Worm (Caenorhabditis elegans): ENCODE results near the gene R151.8.

Gene R151.8

DNA sequence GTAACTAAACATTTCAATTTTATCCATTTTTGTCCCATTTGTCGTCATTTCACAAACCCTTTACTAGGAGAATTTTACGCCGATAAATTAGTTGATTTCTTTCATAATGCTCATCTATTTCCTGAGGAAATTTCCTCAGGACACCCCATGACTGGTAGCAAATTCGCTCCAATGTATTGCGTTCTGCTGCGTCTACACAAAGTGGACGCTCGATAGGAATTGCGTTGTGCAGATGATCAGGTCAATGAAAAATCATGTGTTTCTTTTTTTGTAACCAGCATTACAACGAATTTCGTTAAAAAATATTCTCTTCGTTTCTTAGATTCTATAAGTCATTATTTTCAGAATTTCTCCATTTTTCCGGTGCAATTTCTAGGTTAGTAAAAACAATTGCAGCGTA is 47.8 kb downstream of the R151.8 start, which contains the start of gene epg-4 (continued):
- TF ChIP-seq attf-4 (tag; optimal IDR thresholded peaks at IDR 0.05) = no peak
- no peak for TF ChIP-seq php-3 (GFP tag; IDR thresholded peaks at IDR 0.05)
- no peak for TF ChIP-seq tra-1 (GFP tag; IDR thresholded peaks at IDR 0.05)
- no peak for TF ChIP-seq lin-39 (tag; optimal IDR thresholded peaks at IDR 0.05)
- TF ChIP-seq gei-8 (GFP tag; optimal IDR thresholded peaks at IDR 0.05) = no peak
- TF ChIP-seq lin-15B (tag; optimal IDR thresholded peaks at IDR 0.05) = no peak
- no peak for TF ChIP-seq dmd-6 (GFP tag; IDR thresholded peaks at IDR 0.05)
- no peak for TF ChIP-seq nhr-237 (tag; optimal IDR thresholded peaks at IDR 0.05)
- no peak for TF ChIP-seq ZK337.2 (GFP tag; IDR thresholded peaks at IDR 0.05)
- TF ChIP-seq egl-43 (GFP tag; IDR thresholded peaks at IDR 0.05) = no peak
- TF ChIP-seq F26F4.8 (GFP tag; conservative IDR thresholded peaks at IDR 0.05) = no peak
- TF ChIP-seq fkh-10 (GFP tag; optimal IDR thresholded peaks at IDR 0.05) = no peak
- no peak for TF ChIP-seq daf-16 (GFP tag; optimal IDR thresholded peaks at IDR 0.05)
- TF ChIP-seq daf-16 (tag; optimal IDR thresholded peaks at IDR 0.05) = no peak
- TF ChIP-seq nhr-102 (tag; optimal IDR thresholded peaks at IDR 0.05) = no peak
- no peak for TF ChIP-seq ceh-20 (GFP tag; IDR thresholded peaks at IDR 0.05)
- 0 out of 2 replicates have a peak, but pooled peaks have one; percentile 5 for TF ChIP-seq arid-1 (GFP tag; conservative IDR thresholded peaks at IDR 0.05)
- TF ChIP-seq aha-1 (tag) = no peak
- no peak for TF ChIP-seq Y5F2A.4 (GFP tag; optimal IDR thresholded peaks at IDR 0.05)
- no peak for TF ChIP-seq zip-2 (tag; optimal IDR thresholded peaks at IDR 0.05)
- TF ChIP-seq lsy-2 (tag; optimal IDR thresholded peaks at IDR 0.05) = peak; percentile 29 to 65
- TF ChIP-seq snpc-4 (tag; optimal IDR thresholded peaks at IDR 0.05) = no peak
- peak in 1 of 2 experiments; percentile 52 for TF ChIP-seq hif-1 (tag; optimal IDR thresholded peaks at IDR 0.05)
- TF ChIP-seq T26A8.4 (GFP tag; IDR thresholded peaks at IDR 0.05) = no peak
- no peak for TF ChIP-seq unc-62 (GFP tag; optimal IDR thresholded peaks at IDR 0.05 in 1 of 2)
- no peak for TF ChIP-seq unc-62 (tag; optimal IDR thresholded peaks at IDR 0.05)
- no peak for TF ChIP-seq nhr-48 (tag; optimal IDR thresholded peaks at IDR 0.05)
- no peak for TF ChIP-seq lin-1 (GFP tag; IDR thresholded peaks at IDR 0.05)
- no peak for TF ChIP-seq unc-39 (tag; optimal IDR thresholded peaks at IDR 0.05)
- TF ChIP-seq ces-1 (GFP tag; optimal IDR thresholded peaks at IDR 0.05) = no peak
- TF ChIP-seq nhr-77 (tag; optimal IDR thresholded peaks at IDR 0.05) = peak; percentile 80
- TF ChIP-seq mdt-29 (GFP tag; IDR thresholded peaks at IDR 0.05) = no peak
- no peak for TF ChIP-seq tag-97 (GFP tag; IDR thresholded peaks at IDR 0.05)
- TF ChIP-seq sdz-12 (GFP tag; optimal IDR thresholded peaks at IDR 0.05) = no peak
- TF ChIP-seq pha-4 (GFP tag; IDR thresholded peaks at IDR 0.05) = peak; percentile 63; the same call in 1 of the 2 replicates
- peak; percentile 31 for TF ChIP-seq pha-4 (tag; optimal IDR thresholded peaks at IDR 0.05)
- peak; percentile 49 for TF ChIP-seq mxl-3 (GFP tag; optimal IDR thresholded peaks at IDR 0.05)
- TF ChIP-seq jun-1 (tag; optimal IDR thresholded peaks at IDR 0.05) = no peak
- peak; percentile 33 for TF ChIP-seq lin-13 (GFP tag; optimal IDR thresholded peaks at IDR 0.05)
- no peak for TF ChIP-seq daf-12 (tag; optimal IDR thresholded peaks at IDR 0.05)
- TF ChIP-seq F44E2.7 (GFP tag; IDR thresholded peaks at IDR 0.05) = no peak
- TF ChIP-seq ctbp-1 (GFP tag; IDR thresholded peaks at IDR 0.05) = peak; percentile 37; the same call in 1 of the 2 replicates
- no peak for TF ChIP-seq madf-5 (GFP tag; IDR thresholded peaks at IDR 0.05)
- TF ChIP-seq mxl-2 (GFP tag; conservative IDR thresholded peaks at IDR 0.05) = no peak
- no peak for TF ChIP-seq F10B5.3 (tag; optimal IDR thresholded peaks at IDR 0.05)
- TF ChIP-seq F49E8.2 (tag; optimal IDR thresholded peaks at IDR 0.05; ENCODE audit: borderline replicate concordance) = no peak
- no peak for TF ChIP-seq dmd-8 (GFP tag; IDR thresholded peaks at IDR 0.05)
- TF ChIP-seq mes-2 (tag; optimal IDR thresholded peaks at IDR 0.05; ENCODE audit: poor library complexity, severe bottlenecking) = peak; percentile 66
- no peak for TF ChIP-seq nhr-25 (tag; optimal IDR thresholded peaks at IDR 0.05; ENCODE audit: borderline replicate concordance, insufficient read depth)
- TF ChIP-seq skn-1 (tag; optimal IDR thresholded peaks at IDR 0.05) = no peak
- TF ChIP-seq ceh-32 (tag; optimal IDR thresholded peaks at IDR 0.05; ENCODE audit: poor library complexity) = no peak
- TF ChIP-seq Y105C5A.15 (GFP tag; IDR thresholded peaks at IDR 0.05) = no peak
- TF ChIP-seq R02D3.7 (tag; optimal IDR thresholded peaks at IDR 0.05) = no peak

Measured in whole organism, L4 larva.